Worm (Caenorhabditis elegans): ENCODE results near the gene T14A8.2.

The T14A8.2 gene

DNA sequence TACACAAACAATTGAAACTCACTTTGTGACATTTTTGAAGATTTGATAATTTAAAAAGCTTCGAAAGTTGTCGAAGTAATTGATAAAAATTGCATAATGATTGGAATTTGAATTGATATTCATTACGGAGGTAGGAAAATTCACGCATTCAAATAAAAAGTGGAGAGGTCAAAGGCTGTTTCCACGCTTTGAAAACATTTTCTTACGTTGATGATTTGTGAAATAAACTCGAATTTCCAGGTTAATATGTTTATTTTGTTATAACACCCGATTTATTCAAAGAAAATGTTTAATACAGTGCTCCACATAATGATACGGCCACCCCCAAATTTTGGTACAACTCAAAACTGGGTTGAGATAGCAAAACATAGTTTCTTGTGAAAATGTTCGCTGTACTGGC is 19.2 kb downstream of the T14A8.2 start, which contains the start of gene C33H5.16:
Gene C33H5.16, minus strand, starts transcription at position 101 of the 400 bp plus-strand sequence.
- no peak for TF ChIP-seq nhr-76 (tag; optimal IDR thresholded peaks at IDR 0.05)
- no peak for TF ChIP-seq unc-39 (tag; optimal IDR thresholded peaks at IDR 0.05)
- no peak for TF ChIP-seq fos-1 (tag; optimal IDR thresholded peaks at IDR 0.05)
- TF ChIP-seq mml-1 (tag; optimal IDR thresholded peaks at IDR 0.05) = no peak
- no peak for TF ChIP-seq egl-27 (tag; optimal IDR thresholded peaks at IDR 0.05)
- TF ChIP-seq skn-1 (tag; optimal IDR thresholded peaks at IDR 0.05) = no peak
- no peak for TF ChIP-seq snpc-4 (tag; optimal IDR thresholded peaks at IDR 0.05)

- TF ChIP-seq R02D3.7 (tag; optimal IDR thresholded peaks at IDR 0.05) (no peak), unc-39 (tag; optimal IDR thresholded peaks at IDR 0.05) (no peak), nhr-28 (tag; optimal IDR thresholded peaks at IDR 0.05) (no peak), ZK546.5 (tag; optimal IDR thresholded peaks at IDR 0.05) (no peak), fkh-2 (tag; optimal IDR thresholded peaks at IDR 0.05) (no peak), ama-1 (optimal IDR thresholded peaks at IDR 0.05) (no peak), nhr-11 (tag; optimal IDR thresholded peaks at IDR 0.05) (no peak), nhr-23 (tag; optimal IDR thresholded peaks at IDR 0.05) (no peak), nhr-237 (tag; optimal IDR thresholded peaks at IDR 0.05) (no peak), skn-1 (tag; optimal IDR thresholded peaks at IDR 0.05) (no peak), eor-1 (tag; optimal IDR thresholded peaks at IDR 0.05) (no peak)
Observed at ce11 chrIV:7800338-7800737, 22.1 kb downstream of the T14A8.2 start.

DNA sequence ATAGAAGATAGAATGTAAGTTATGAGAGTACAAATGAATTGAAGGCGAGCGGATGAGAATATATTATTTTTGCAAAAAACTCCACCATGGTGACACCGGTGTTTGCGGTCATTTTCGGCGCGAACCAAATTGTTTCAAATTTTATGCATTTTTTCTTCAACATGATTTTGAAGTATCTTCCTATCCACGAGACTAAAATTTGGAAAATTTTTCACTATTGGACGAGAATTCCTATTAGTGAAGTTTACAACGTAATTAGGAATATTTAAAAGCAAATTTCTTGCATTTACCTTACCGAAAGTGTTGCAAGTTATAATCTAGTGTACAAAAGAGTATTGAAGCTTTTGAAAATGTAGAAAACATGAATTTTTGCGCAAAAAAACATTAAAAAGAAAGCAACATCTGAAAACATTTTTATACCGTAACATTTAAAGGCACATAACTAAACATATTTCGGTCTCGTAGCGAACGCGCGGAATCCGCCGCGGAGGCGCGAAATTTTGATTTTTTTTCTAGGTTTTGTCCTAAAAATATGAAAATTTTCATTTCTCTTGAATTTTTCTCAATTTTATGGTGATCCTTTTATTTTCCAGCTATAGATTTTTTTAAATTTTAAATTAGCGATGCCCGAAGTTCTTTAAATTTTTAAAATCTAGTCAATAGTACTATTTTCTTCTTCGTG is 25.9 kb downstream of the T14A8.2 start, which contains the start of gene sgo-1:
Gene sgo-1, minus strand, starts transcription at position 51 of the 682 bp plus-strand sequence.
- TF ChIP-seq lsy-12 (tag; optimal IDR thresholded peaks at IDR 0.05) (no peak), unc-62 (GFP tag; optimal IDR thresholded peaks at IDR 0.05) (no peak), elt-3 (tag; optimal IDR thresholded peaks at IDR 0.05) (no peak), fkh-2 (tag; optimal IDR thresholded peaks at IDR 0.05) (no peak), ceh-9 (tag; optimal IDR thresholded peaks at IDR 0.05) (no peak), eor-1 (tag; optimal IDR thresholded peaks at IDR 0.05) (no peak), unc-39 (tag; optimal IDR thresholded peaks at IDR 0.05) (no peak), fos-1 (tag; optimal IDR thresholded peaks at IDR 0.05) (no peak), pha-4 (tag; optimal IDR thresholded peaks at IDR 0.05) (no peak), nfya-1 (tag; optimal IDR thresholded peaks at IDR 0.05; ENCODE audit: insufficient read depth) (no peak), snpc-4 (tag; optimal IDR thresholded peaks at IDR 0.05) (no peak), nhr-25 (tag; optimal IDR thresholded peaks at IDR 0.05) (no peak), daf-12 (tag; optimal IDR thresholded peaks at IDR 0.05) (no peak), nhr-12 (tag; optimal IDR thresholded peaks at IDR 0.05) (no peak), ceh-82 (tag; optimal IDR thresholded peaks at IDR 0.05) (no peak), nhr-23 (tag; optimal IDR thresholded peaks at IDR 0.05) (no peak), ztf-4 (tag; optimal IDR thresholded peaks at IDR 0.05) (no peak), ztf-11 (tag; optimal IDR thresholded peaks at IDR 0.05) (no peak), ama-1 (optimal IDR thresholded peaks at IDR 0.05) (no peak), lin-15B (tag; optimal IDR thresholded peaks at IDR 0.05) (no peak)

DNA sequence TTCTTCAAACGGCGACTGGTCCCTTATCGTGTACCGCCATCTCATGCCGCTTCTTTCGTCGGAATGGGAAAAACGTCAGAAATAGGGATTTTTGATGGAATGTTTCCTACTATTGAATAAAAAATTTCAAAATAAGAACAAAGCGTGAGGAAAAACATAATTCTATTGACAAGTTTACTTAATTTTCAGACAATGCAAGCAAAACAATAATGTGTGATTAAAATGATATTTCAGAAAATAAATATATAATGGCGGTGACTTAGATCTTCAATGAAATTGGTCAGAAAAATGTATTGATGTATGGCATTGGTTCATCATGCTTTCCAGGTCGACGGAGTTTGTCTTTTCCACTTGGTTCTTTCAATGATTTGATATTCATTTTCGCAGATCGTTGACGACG is 27.7 kb downstream of the T14A8.2 start, which contains the start of gene ntp-1:
Gene ntp-1, minus strand, starts transcription at position 101 of the 400 bp plus-strand sequence.
- TF ChIP-seq elt-2 (tag; optimal IDR thresholded peaks at IDR 0.05) = no peak
- no peak for TF ChIP-seq ZK546.5 (tag; optimal IDR thresholded peaks at IDR 0.05)
- TF ChIP-seq R02D3.7 (tag; optimal IDR thresholded peaks at IDR 0.05) = no peak
- no peak for TF ChIP-seq ama-1 (optimal IDR thresholded peaks at IDR 0.05)
- TF ChIP-seq ceh-82 (tag; optimal IDR thresholded peaks at IDR 0.05) = no peak
- TF ChIP-seq sea-2 (GFP tag; optimal IDR thresholded peaks at IDR 0.05) = no peak

DNA sequence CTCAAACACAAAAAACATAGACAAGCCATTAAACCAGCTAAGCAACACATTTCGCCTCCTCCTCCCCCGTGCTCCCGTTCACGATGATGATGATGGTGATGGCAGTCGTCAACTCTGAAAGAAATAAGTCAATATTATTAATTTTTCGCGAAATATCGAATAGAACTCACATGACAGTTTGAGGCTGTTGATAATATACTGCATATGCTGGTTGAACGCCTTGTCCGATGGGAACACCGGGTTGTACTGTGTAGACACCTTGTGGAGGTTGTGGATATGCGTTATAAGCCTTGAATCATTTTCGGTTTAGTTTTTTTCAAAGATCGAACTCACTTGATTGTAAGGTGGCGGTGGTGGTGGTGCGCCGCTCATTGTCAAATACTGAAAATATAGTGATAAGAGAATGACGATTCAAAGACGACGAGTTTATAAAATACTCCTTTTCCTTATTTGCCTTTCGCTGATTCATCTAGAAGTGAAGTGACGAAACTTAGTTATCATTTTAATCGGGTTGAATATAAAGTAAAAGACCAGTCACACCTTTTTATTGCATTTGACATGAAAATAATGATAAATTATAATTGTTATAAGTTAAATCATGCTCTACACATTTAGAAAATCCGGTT is 30.5 kb downstream of the T14A8.2 start, which contains the start of gene C33H5.13:
Gene C33H5.13, minus strand, starts transcription at position 443 of the 626 bp plus-strand sequence.
- TF ChIP-seq pqm-1 (tag; optimal IDR thresholded peaks at IDR 0.05) = peak; percentile 73
- TF ChIP-seq nhr-67 (tag; optimal IDR thresholded peaks at IDR 0.05) = no peak
- peak; percentile 79 for TF ChIP-seq elt-2 (tag; optimal IDR thresholded peaks at IDR 0.05)
- TF ChIP-seq nfya-1 (tag; optimal IDR thresholded peaks at IDR 0.05; ENCODE audit: insufficient read depth) = no peak
- peak; percentile 49 for TF ChIP-seq pha-4 (tag; optimal IDR thresholded peaks at IDR 0.05)
- TF ChIP-seq fkh-10 (GFP tag; optimal IDR thresholded peaks at IDR 0.05) = no peak
- TF ChIP-seq lin-15B (tag; optimal IDR thresholded peaks at IDR 0.05) = no peak

Measured in whole organism, L3 larva.